Fruit fly (Drosophila melanogaster): ENCODE data around the gene Prps.

DNA sequence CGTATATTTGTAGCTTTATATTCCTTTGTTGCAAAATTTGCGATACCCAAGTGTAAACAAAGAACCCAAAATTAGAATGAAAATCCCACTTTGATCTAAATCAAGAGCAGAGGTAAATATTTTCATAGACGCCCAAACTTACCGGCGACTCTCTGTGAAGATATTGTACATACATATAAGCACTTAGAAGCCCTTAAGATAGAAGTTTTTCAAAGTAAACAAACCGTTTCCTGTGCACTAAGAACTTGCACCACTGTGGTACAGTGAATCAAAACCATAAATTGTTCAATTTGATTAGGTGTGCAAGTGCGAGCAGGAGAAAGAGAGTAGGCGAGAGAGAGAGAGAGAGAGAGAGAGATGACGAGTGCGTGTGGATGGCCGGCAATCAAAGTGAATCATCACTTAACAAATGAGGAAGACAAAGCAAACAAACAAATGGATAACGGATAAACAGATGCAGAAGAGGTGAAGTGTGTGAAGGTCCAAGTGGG, 18.4 kb downstream of the Prps start:
- TF ChIP-seq CrebA (GFP tag; optimal IDR thresholded peaks at IDR 0.05; ENCODE audit: borderline replicate concordance) (no peak), Dfd (GFP tag; optimal IDR thresholded peaks at IDR 0.05) (no peak), dsf (GFP tag; optimal IDR thresholded peaks at IDR 0.05; ENCODE audit: borderline replicate concordance) (no peak), jim (GFP tag; optimal IDR thresholded peaks at IDR 0.05) (no peak), psq (GFP tag; optimal IDR thresholded peaks at IDR 0.05) (peak; percentile 71), Hr78 (GFP tag; optimal IDR thresholded peaks at IDR 0.05) (no peak), sage (GFP tag; optimal IDR thresholded peaks at IDR 0.05) (no peak), HLH106 (tag; optimal IDR thresholded peaks at IDR 0.05) (no peak), Sp1 (GFP tag; optimal IDR thresholded peaks at IDR 0.05) (no peak)
